Fruit fly (Drosophila melanogaster) whole organism, embryonic: ENCODE measurements around the gene CG46059.
A peak's percentile ranks its signal among the peaks of the same experiment; 100 is the strongest.

ENCODE experiments used
- Adf1 ChIP-seq: fragments of 200-800 bp; sonication (Bioruptor generic); IDR thresholded peaks from 2 replicates; pipeline ENCODE4 v1.3.6; 2022; ENCODE audit warnings: missing biosample characterization, missing genetic modification characterization
- Aef1 ChIP-seq: fragments of 200-800 bp; sonication (Bioruptor generic); IDR thresholded peaks from 3 replicates; pipeline ENCODE4 v1.3.6; 2022; ENCODE audit warnings: missing biosample characterization, missing genetic modification characterization
- Antp ChIP-seq: fragments of 200-800 bp; sonication (Bioruptor generic); optimal IDR thresholded peaks from 3 replicates; lab custom pipeline; 2016; ENCODE audit warnings: missing biosample characterization, missing genetic modification characterization
- Asciz ChIP-seq: fragments of 200-800 bp; sonication (Bioruptor generic); optimal IDR thresholded peaks from 2 replicates; lab custom pipeline; 2017; ENCODE audit warnings: missing biosample characterization, mild to moderate bottlenecking, missing genetic modification characterization, missing genetic modification reagents
- Bteb2 ChIP-seq: fragments of 200-800 bp; sonication (Bioruptor generic); optimal IDR thresholded peaks from 2 replicates; lab custom pipeline; 2016; ENCODE audit warnings: missing biosample characterization, missing genetic modification characterization
- CG10209 ChIP-seq: fragments of 200-800 bp; sonication (Bioruptor generic); optimal IDR thresholded peaks from 3 replicates; lab custom pipeline; 2017; ENCODE audit warnings: missing biosample characterization, mild to moderate bottlenecking, missing genetic modification characterization, missing genetic modification reagents
- CG1024 ChIP-seq: fragments of 200-800 bp; sonication (Bioruptor generic); IDR thresholded peaks from 2 replicates; pipeline ENCODE4 v1.3.6; 2022; ENCODE audit warnings: missing biosample characterization, missing genetic modification characterization
- CG10321 ChIP-seq: fragments of 200-800 bp; sonication (Bioruptor generic); IDR thresholded peaks from 2 replicates; pipeline ENCODE4 v1.3.6; 2022; ENCODE audit warnings: missing biosample characterization, missing genetic modification characterization
- CG10565 ChIP-seq: fragments of 200-800 bp; sonication (Bioruptor generic); optimal IDR thresholded peaks from 3 replicates; lab custom pipeline; 2016; ENCODE audit warnings: missing biosample characterization, mild to moderate bottlenecking, missing genetic modification characterization
- CG11456 ChIP-seq: fragments of 200-800 bp; sonication (Bioruptor generic); IDR thresholded peaks from 3 replicates; pipeline ENCODE4 v1.3.6; 2022; ENCODE audit warnings: missing biosample characterization, missing genetic modification characterization
- CG11723 ChIP-seq: fragments of 200-800 bp; sonication (Bioruptor generic); optimal IDR thresholded peaks from 2 replicates; lab custom pipeline; 2017; ENCODE audit warnings: missing biosample characterization, mild to moderate bottlenecking, missing genetic modification characterization
- CG12391 ChIP-seq: fragments of 200-800 bp; sonication (Bioruptor generic); optimal IDR thresholded peaks from 3 replicates; lab custom pipeline; 2018; ENCODE audit warnings: missing biosample characterization, mild to moderate bottlenecking, missing genetic modification characterization, moderate library complexity
- CG1529 ChIP-seq: fragments of 200-800 bp; sonication (Bioruptor generic); optimal IDR thresholded peaks from 3 replicates; lab custom pipeline; 2018; ENCODE audit warnings: missing biosample characterization, missing genetic modification characterization
- CG16863 ChIP-seq: fragments of 200-800 bp; sonication (Bioruptor generic); optimal IDR thresholded peaks from 3 replicates; lab custom pipeline; 2016; ENCODE audit warnings: missing biosample characterization, missing genetic modification characterization
- CG17186 ChIP-seq: fragments of 200-800 bp; sonication (Bioruptor generic); optimal IDR thresholded peaks from 3 replicates; lab custom pipeline; 2017; ENCODE audit warnings: missing biosample characterization, missing genetic modification reagents, missing genetic modification characterization
- CG17829 ChIP-seq: fragments of 200-800 bp; optimal IDR thresholded peaks from 2 replicates; lab custom pipeline; 2019; ENCODE audit warnings: missing biosample characterization, mild to moderate bottlenecking, missing genetic modification characterization, moderate library complexity
- CG18011 ChIP-seq: fragments of 200-800 bp; sonication (Bioruptor generic); optimal IDR thresholded peaks from 2 replicates; lab custom pipeline; 2017; ENCODE audit warnings: missing biosample characterization, missing genetic modification characterization, mild to moderate bottlenecking, moderate library complexity, missing genotype
- CG18262 ChIP-seq: fragments of 200-800 bp; optimal IDR thresholded peaks from 3 replicates; lab custom pipeline; 2019; ENCODE audit warnings: missing biosample characterization, mild to moderate bottlenecking, missing genetic modification characterization, moderate library complexity
- CG18476 ChIP-seq: fragments of 200-800 bp; sonication (Bioruptor generic); optimal IDR thresholded peaks from 2 replicates; lab custom pipeline; 2016; ENCODE audit warnings: missing biosample characterization, mild to moderate bottlenecking, missing genetic modification characterization
- CG3726 ChIP-seq: fragments of 200-800 bp; sonication (Bioruptor generic); IDR thresholded peaks from 3 replicates; pipeline ENCODE4, ENCODE4 v1.3.6; 2022; ENCODE audit warnings: missing biosample characterization, missing genetic modification characterization
- CG3847 ChIP-seq: fragments of 200-800 bp; sonication (Bioruptor generic); IDR thresholded peaks from 2 replicates; pipeline ENCODE4 v1.3.6; 2022; ENCODE audit warnings: missing biosample characterization, missing genetic modification characterization
- CG42726 ChIP-seq: fragments of 200-800 bp; sonication (Bioruptor generic); IDR thresholded peaks from 2 replicates; pipeline ENCODE4 v1.3.6; 2022; ENCODE audit warnings: missing biosample characterization, missing genetic modification characterization; ENCODE audit not compliant: partially characterized antibody
- CG6683 ChIP-seq: fragments of 200-800 bp; sonication (Bioruptor generic); optimal IDR thresholded peaks from 2 replicates; lab custom pipeline; 2017; ENCODE audit warnings: missing biosample characterization, mild to moderate bottlenecking, missing genetic modification characterization, missing genetic modification reagents
- CG8281 ChIP-seq: fragments of 200-800 bp; sonication (Bioruptor generic); optimal IDR thresholded peaks from 2 replicates; lab custom pipeline; 2018; ENCODE audit warnings: missing biosample characterization, mild to moderate bottlenecking, missing genetic modification characterization, moderate library complexity
- CG8388 ChIP-seq: fragments of 200-800 bp; sonication (Bioruptor generic); optimal IDR thresholded peaks from 2 replicates; lab custom pipeline; 2019; ENCODE audit warnings: missing biosample characterization, mild to moderate bottlenecking, missing genetic modification characterization, moderate library complexity
- D ChIP-seq, 2 experiments: fragments of 200-800 bp in 1 of 2; fragments of >200 bp in 1 of 2; sonication (Bioruptor generic) in 1 of 2; optimal IDR thresholded peaks; 2 replicates in 1 of 2; 3 replicates in 1 of 2; lab custom pipeline; 2017; ENCODE audit warnings: mild to moderate bottlenecking in 1 of 2, missing biosample characterization in 1 of 2, missing genetic modification characterization in 1 of 2, missing genetic modification reagents in 1 of 2
- Doc3 ChIP-seq: fragments of 200-800 bp; sonication (Bioruptor generic); IDR thresholded peaks from 3 replicates; pipeline ENCODE4 v1.3.6; 2022; ENCODE audit warnings: missing biosample characterization, missing genetic modification characterization; ENCODE audit not compliant: partially characterized antibody
- E2f2 ChIP-seq: fragments of 200-800 bp; sonication (Bioruptor generic); IDR thresholded peaks from 2 replicates; pipeline ENCODE4 v1.3.6; 2022; ENCODE audit warnings: missing biosample characterization, missing genetic modification characterization
- HLH4C ChIP-seq: fragments of 200-800 bp; sonication (Bioruptor generic); IDR thresholded peaks from 3 replicates; pipeline ENCODE4 v1.3.6; 2022; ENCODE audit warnings: missing biosample characterization, missing genetic modification characterization; ENCODE audit not compliant: partially characterized antibody
- HLHmδ ChIP-seq: fragments of 200-800 bp; sonication (Bioruptor generic); optimal IDR thresholded peaks from 2 replicates; lab custom pipeline; 2018; ENCODE audit warnings: missing biosample characterization, mild to moderate bottlenecking, missing genetic modification characterization, moderate library complexity
- MBD-R2 ChIP-seq: fragments of 200-800 bp; sonication (Bioruptor generic); IDR thresholded peaks from 2 replicates; pipeline ENCODE4 v1.3.6; 2022; ENCODE audit warnings: missing biosample characterization, missing genetic modification characterization
- MESR4 ChIP-seq: fragments of 200-800 bp; sonication (Bioruptor generic); optimal IDR thresholded peaks from 2 replicates; lab custom pipeline; 2018; ENCODE audit warnings: missing biosample characterization, mild to moderate bottlenecking, missing genetic modification characterization, moderate library complexity
- Oaz ChIP-seq: fragments of 200-800 bp; sonication (Bioruptor generic); IDR thresholded peaks from 2 replicates; pipeline ENCODE4 v1.3.6; 2022; ENCODE audit warnings: missing biosample characterization, missing genetic modification characterization
- Sox102F ChIP-seq: fragments of 200-800 bp; sonication (Bioruptor generic); optimal IDR thresholded peaks from 2 replicates; lab custom pipeline; 2018; ENCODE audit warnings: missing biosample characterization, mild to moderate bottlenecking, missing genetic modification characterization, moderate library complexity
- bowl ChIP-seq: fragments of 200-800 bp; sonication (Bioruptor generic); IDR thresholded peaks from 2 replicates; pipeline ENCODE4 v1.3.6; 2022; ENCODE audit warnings: missing biosample characterization, missing genetic modification characterization
- bsh ChIP-seq, 2 experiments: fragments of 200-800 bp; sonication (Bioruptor generic); optimal IDR thresholded peaks; 2 replicates each; lab custom pipeline; 2017 to 2018; ENCODE audit warnings: mild to moderate bottlenecking in 2 of 2, missing biosample characterization in 2 of 2, missing genetic modification characterization in 2 of 2, moderate library complexity in 1 of 2
- cato ChIP-seq: fragments of 200-800 bp; sonication (Bioruptor generic); optimal IDR thresholded peaks from 2 replicates; lab custom pipeline; 2016; ENCODE audit warnings: missing biosample characterization, missing genetic modification characterization, borderline replicate concordance
- chm ChIP-seq: fragments of 200-800 bp; sonication (Bioruptor generic); IDR thresholded peaks from 2 replicates; pipeline ENCODE4 v1.3.6; 2022; ENCODE audit warnings: missing biosample characterization, missing genetic modification characterization
- gfzf ChIP-seq: fragments of 200-800 bp; sonication (Bioruptor generic); optimal IDR thresholded peaks from 2 replicates; lab custom pipeline; 2016; ENCODE audit warnings: missing biosample characterization, mild to moderate bottlenecking, missing genetic modification characterization, moderate library complexity
- inv ChIP-seq: fragments of 200-800 bp; sonication (Bioruptor generic); IDR thresholded peaks from 2 replicates; pipeline ENCODE4 v1.3.6; 2022; ENCODE audit warnings: missing biosample characterization, missing genetic modification characterization; ENCODE audit not compliant: partially characterized antibody
- kni ChIP-seq: fragments of 200-800 bp; sonication (Bioruptor generic); optimal IDR thresholded peaks from 3 replicates; lab custom pipeline; 2017; ENCODE audit warnings: mild to moderate bottlenecking, missing biosample characterization, missing genetic modification reagents, missing genetic modification characterization
- knrl ChIP-seq: fragments of 200-800 bp; sonication (Bioruptor generic); IDR thresholded peaks from 3 replicates; pipeline ENCODE4 v1.3.6; 2022; ENCODE audit warnings: missing biosample characterization, missing genetic modification characterization; ENCODE audit not compliant: partially characterized antibody
- lbe ChIP-seq: fragments of 200-800 bp; sonication (Bioruptor generic); optimal IDR thresholded peaks from 2 replicates; lab custom pipeline; 2016; ENCODE audit warnings: missing biosample characterization, mild to moderate bottlenecking, missing genetic modification characterization
- luna ChIP-seq: fragments of 200-800 bp; sonication (Bioruptor generic); optimal IDR thresholded peaks from 2 replicates; lab custom pipeline; 2016; ENCODE audit warnings: missing biosample characterization, missing genetic modification characterization
- odd ChIP-seq: fragments of 200-800 bp; sonication (Bioruptor generic); optimal IDR thresholded peaks from 2 replicates; lab custom pipeline; 2017; ENCODE audit warnings: missing biosample characterization, mild to moderate bottlenecking, missing genetic modification characterization
- rib ChIP-seq: fragments of 200-800 bp; sonication (Bioruptor generic); IDR thresholded peaks from 2 replicates; pipeline ENCODE4 v1.3.6; 2022; ENCODE audit warnings: missing biosample characterization, missing genetic modification characterization
- sens ChIP-seq: fragments of 200-800 bp; sonication (Bioruptor generic); peaks from one replicate; lab custom pipeline; 2016; ENCODE audit warnings: missing biosample characterization, missing genetic modification characterization
- slp2 ChIP-seq: fragments of 200-800 bp; sonication (Bioruptor generic); optimal IDR thresholded peaks from 2 replicates; lab custom pipeline; 2016; ENCODE audit warnings: missing biosample characterization, missing genetic modification characterization
- so ChIP-seq: fragments of 200-800 bp; sonication (Bioruptor generic); IDR thresholded peaks from 3 replicates; pipeline ENCODE4 v1.3.6; 2022; ENCODE audit warnings: missing biosample characterization, missing genetic modification characterization

The CG46059 gene

dm6 chr2L:19185676-19186239, 2.2 kb upstream of the CG46059 start, which contains the start of the genes gammaTub37C and pigeon (continued):
- TF ChIP-seq CG10209 (GFP tag; lab: Kevin White, UChicago) (no peak), chm (no peak), CG1529 (no peak), Adf1 (GFP tag; lab: Robert Waterston, UW) (no peak), CG8388 (GFP tag; lab: Kevin White, UChicago) (no peak), luna (no peak), slp2 (no peak), Aef1 (GFP tag; lab: Robert Waterston, UW) (no peak), knrl (GFP tag; lab: Robert Waterston, UW) (no peak), CG3726 (no peak), D (optimal IDR thresholded peaks at IDR 0.05; lab: Kevin White, UChicago) (no peak), D (GFP tag; optimal IDR thresholded peaks at IDR 0.05; lab: Kevin White, UChicago) (no peak), CG18476 (GFP tag; lab: Kevin White, UChicago) (no peak), CG6683 (GFP tag; lab: Kevin White, UChicago) (no peak), HLHmδ (GFP tag; lab: Kevin White, UChicago) (no peak), CG11723 (GFP tag; lab: Kevin White, UChicago) (no peak), odd (GFP tag; lab: Kevin White, UChicago) (no peak), bsh (GFP tag; optimal IDR thresholded peaks at IDR 0.05; lab: Kevin White, UChicago) (peak in 1 of 2 experiments; percentile 15), CG18011 (GFP tag; lab: Kevin White, UChicago) (no peak), Bteb2 (GFP tag; lab: Kevin White, UChicago) (no peak), CG1024 (no peak), Doc3 (GFP tag; lab: Robert Waterston, UW) (no peak), sens (GFP tag; lab: Kevin White, UChicago) (no peak), CG16863 (GFP tag; lab: Kevin White, UChicago) (no peak), CG17829 (tag; lab: Kevin White, UChicago) (peak; percentile 54), so (GFP tag; lab: Robert Waterston, UW) (no peak), bowl (GFP tag; lab: Robert Waterston, UW) (no peak), Sox102F (GFP tag; lab: Kevin White, UChicago) (no peak), CG3847 (GFP tag; lab: Robert Waterston, UW) (no peak), cato (GFP tag; lab: Kevin White, UChicago) (no peak), MBD-R2 (GFP tag; lab: Robert Waterston, UW) (peak; percentile 89), lbe (no peak), CG10321 (GFP tag; lab: Robert Waterston, UW) (no peak), Oaz (no peak), CG42726 (GFP tag; lab: Robert Waterston, UW) (no peak), HLH4C (GFP tag; lab: Robert Waterston, UW) (no peak), kni (GFP tag; lab: Kevin White, UChicago) (no peak), rib (GFP tag; lab: Robert Waterston, UW) (no peak), CG8281 (tag; lab: Kevin White, UChicago) (no peak), CG11456 (GFP tag; lab: Robert Waterston, UW) (no peak), CG17186 (GFP tag; lab: Kevin White, UChicago) (peak; percentile 9), CG18262 (peak; percentile 14), MESR4 (GFP tag; lab: Kevin White, UChicago) (peak; percentile 65), CG12391 (tag; lab: Kevin White, UChicago) (peak; percentile 32), E2f2 (GFP tag; lab: Robert Waterston, UW) (0 out of 2 replicates have a peak, but pooled peaks have one; percentile 33), Asciz (peak; percentile 14), inv (no peak), gfzf (peak; percentile 84), CG10565 (no peak), Antp (no peak)
